Worm (Caenorhabditis elegans) whole organism, L4 larva: ENCODE measurements around the gene ptr-15.

Experiments
- D1046.2 ChIP-seq: fragments of 200-800 bp; sonication (Bioruptor generic); IDR thresholded peaks from 2 replicates; pipeline ENCODE4 v1.3.6; 2022; ENCODE audit warnings: missing genetic modification characterization, missing compliant biosample characterization
- F10B5.3 ChIP-seq: sonication (generic microtip); optimal IDR thresholded peaks from 2 replicates; lab custom pipeline; 2016; ENCODE audit warnings: mild to moderate bottlenecking, missing genetic modification characterization, missing compliant biosample characterization
- F44E2.7 ChIP-seq: fragments of 200-800 bp; sonication (Bioruptor generic); IDR thresholded peaks from 2 replicates; pipeline ENCODE4 v2.1.2; 2022; ENCODE audit warnings: missing genetic modification characterization, missing compliant biosample characterization
- T20F7.1 ChIP-seq: fragments of 200-800 bp; sonication (Bioruptor generic); optimal IDR thresholded peaks from 2 replicates; lab custom pipeline; 2018; ENCODE audit warnings: mild to moderate bottlenecking, missing genetic modification characterization, missing compliant biosample characterization
- T26A8.4 ChIP-seq: fragments of 200-800 bp; sonication (Bioruptor generic); IDR thresholded peaks from 2 replicates; pipeline ENCODE4 v1.3.6; 2022; ENCODE audit warnings: missing genetic modification characterization, missing compliant biosample characterization
- Y105C5A.15 ChIP-seq: fragments of 200-800 bp; sonication (Bioruptor generic); IDR thresholded peaks from 2 replicates; pipeline ENCODE4 v1.3.6; 2022; ENCODE audit warnings: missing genetic modification characterization, missing compliant biosample characterization
- aly-2 ChIP-seq: sonication (generic microtip); optimal IDR thresholded peaks from 2 replicates; lab custom pipeline; 2018; ENCODE audit warnings: missing biosample characterization, missing genetic modification characterization
- attf-4 ChIP-seq: sonication (generic microtip); optimal IDR thresholded peaks from 3 replicates; lab custom pipeline; 2017; ENCODE audit warnings: missing biosample characterization, missing genetic modification characterization
- ceh-20 ChIP-seq: fragments of 200-800 bp; sonication (Bioruptor generic); IDR thresholded peaks from 2 replicates; pipeline ENCODE4 v1.3.6; 2022; ENCODE audit warnings: missing genetic modification reagents, missing genetic modification characterization, missing compliant biosample characterization
- ceh-28 ChIP-seq: fragments of 150-350 bp; optimal IDR thresholded peaks from 2 replicates; lab custom pipeline; 2014; ENCODE audit warnings: missing biosample characterization, missing genetic modification reagents, missing genetic modification characterization
- ceh-44 ChIP-seq: fragments of 200-800 bp; sonication (Bioruptor generic); IDR thresholded peaks from 2 replicates; pipeline ENCODE4 v1.3.6; 2022; ENCODE audit warnings: missing genetic modification reagents, missing genetic modification characterization, missing compliant biosample characterization
- ces-1 ChIP-seq: fragments of 150-350 bp; sonication (generic microtip); optimal IDR thresholded peaks from 4 replicates; lab custom pipeline; 2014; ENCODE audit warnings: missing biosample characterization, missing genetic modification reagents, missing genetic modification characterization
- cey-2 ChIP-seq: sonication (generic microtip); optimal IDR thresholded peaks from 3 replicates; lab custom pipeline; 2017; ENCODE audit warnings: missing genetic modification characterization, mild to moderate bottlenecking, missing compliant biosample characterization, antibody characterized with exemption, borderline replicate concordance; ENCODE audit not compliant: insufficient read depth
- daf-12 ChIP-seq: fragments of 150-350 bp; optimal IDR thresholded peaks from 2 replicates; lab custom pipeline; 2014; ENCODE audit warnings: missing biosample characterization, missing genetic modification reagents, missing genetic modification characterization
- daf-16 ChIP-seq, 3 experiments: sonication (generic microtip); optimal IDR thresholded peaks; 2 replicates each; lab custom pipeline; 2016 to 2017; ENCODE audit warnings: missing genetic modification characterization in 3 of 3, missing genetic modification reagents in 3 of 3, mild to moderate bottlenecking in 2 of 3, missing compliant biosample characterization in 2 of 3, missing biosample characterization in 1 of 3, moderate library complexity in 1 of 3
- daf-8 ChIP-seq: fragments of 200-800 bp; sonication (Bioruptor generic); IDR thresholded peaks from 2 replicates; pipeline ENCODE4 v1.3.6; 2022; ENCODE audit warnings: missing genetic modification characterization, missing compliant biosample characterization
- dmd-6 ChIP-seq: fragments of 200-800 bp; sonication (Bioruptor generic); IDR thresholded peaks from 2 replicates; pipeline ENCODE4 v1.3.6; 2022; ENCODE audit warnings: missing genetic modification reagents, missing genetic modification characterization, missing compliant biosample characterization
- dpl-1 ChIP-seq: fragments of 150-350 bp; optimal IDR thresholded peaks from 2 replicates; lab custom pipeline; 2014; ENCODE audit warnings: missing biosample characterization, missing genetic modification reagents, missing genetic modification characterization
- dve-1 ChIP-seq: sonication (generic microtip); optimal IDR thresholded peaks from 2 replicates; lab custom pipeline; 2017; ENCODE audit warnings: antibody characterized with exemption, mild to moderate bottlenecking, missing genetic modification characterization, missing compliant biosample characterization; ENCODE audit not compliant: insufficient read depth
- lin-39 ChIP-seq: fragments of 150-350 bp; optimal IDR thresholded peaks from 2 replicates; lab custom pipeline; 2014; ENCODE audit warnings: missing biosample characterization, missing genetic modification reagents, missing genetic modification characterization
- lsy-2 ChIP-seq, 2 experiments: fragments of 150-350 bp in 1 of 2; sonication (generic microtip) in 1 of 2; optimal IDR thresholded peaks; 2 replicates each; lab custom pipeline; 2014 to 2017; ENCODE audit warnings: missing biosample characterization in 2 of 2, missing genetic modification characterization in 2 of 2
- madf-5 ChIP-seq, 2 experiments: fragments of 200-800 bp; sonication (Bioruptor generic); IDR thresholded peaks; 2 replicates each; pipeline ENCODE4 v1.3.6; 2022; ENCODE audit warnings: missing compliant biosample characterization in 2 of 2, missing genetic modification characterization in 2 of 2
- mdl-1 ChIP-seq, 2 experiments: fragments of 150-350 bp in 1 of 2; sonication (generic microtip) in 1 of 2; optimal IDR thresholded peaks; 2 replicates each; lab custom pipeline; 2014 to 2017; ENCODE audit warnings: missing biosample characterization in 2 of 2, missing genetic modification characterization in 2 of 2
- mes-2 ChIP-seq: sonication (generic microtip); optimal IDR thresholded peaks from 2 replicates; lab custom pipeline; 2016; ENCODE audit warnings: missing genotype, mild to moderate bottlenecking, missing genetic modification characterization, missing compliant biosample characterization; ENCODE audit not compliant: poor library complexity, severe bottlenecking
- mxl-3 ChIP-seq: fragments of 200-800 bp; sonication (Bioruptor generic); optimal IDR thresholded peaks from 2 replicates; lab custom pipeline; 2018; ENCODE audit warnings: mild to moderate bottlenecking, missing genetic modification characterization, missing compliant biosample characterization
- nhr-10 ChIP-seq: fragments of 150-350 bp; optimal IDR thresholded peaks from 2 replicates; lab custom pipeline; 2014; ENCODE audit warnings: missing biosample characterization, missing genetic modification characterization
- nhr-102 ChIP-seq: sonication (generic microtip); optimal IDR thresholded peaks from 2 replicates; lab custom pipeline; 2016; ENCODE audit warnings: mild to moderate bottlenecking, missing genetic modification characterization, moderate library complexity, missing compliant biosample characterization
- nhr-237 ChIP-seq: sonication (generic microtip); optimal IDR thresholded peaks from 2 replicates; lab custom pipeline; 2017; ENCODE audit warnings: missing biosample characterization, missing genetic modification characterization
- nhr-28 ChIP-seq: fragments of 150-350 bp; optimal IDR thresholded peaks from 2 replicates; lab custom pipeline; 2014; ENCODE audit warnings: missing biosample characterization, missing genetic modification characterization
- nhr-41 ChIP-seq: fragments of 200-800 bp; sonication (Bioruptor generic); IDR thresholded peaks from 2 replicates; pipeline ENCODE4 v1.3.6; 2022; ENCODE audit warnings: missing genetic modification reagents, missing genetic modification characterization, missing compliant biosample characterization
- nhr-48 ChIP-seq: sonication (generic microtip); optimal IDR thresholded peaks from 2 replicates; lab custom pipeline; 2016; ENCODE audit warnings: mild to moderate bottlenecking, missing genetic modification characterization, missing compliant biosample characterization
- nhr-76 ChIP-seq: fragments of 150-350 bp; optimal IDR thresholded peaks from 2 replicates; lab custom pipeline; 2014; ENCODE audit warnings: missing biosample characterization, missing genetic modification characterization
- pha-4 ChIP-seq, 2 experiments: fragments of 150-350 bp in 1 of 2; fragments of 200-800 bp in 1 of 2; sonication (Bioruptor generic) in 1 of 2; IDR thresholded peaks in 1 of 2; optimal IDR thresholded peaks in 1 of 2; 2 replicates each; pipeline versions ENCODE4 v1.3.6 to Lab custom; 2014 to 2022; ENCODE audit warnings: missing genetic modification characterization in 2 of 2, missing genetic modification reagents in 2 of 2, missing biosample characterization in 1 of 2, missing compliant biosample characterization in 1 of 2
- php-3 ChIP-seq: fragments of 200-800 bp; sonication (Bioruptor generic); IDR thresholded peaks from 2 replicates; pipeline ENCODE4 v1.3.6; 2022; ENCODE audit warnings: missing genetic modification reagents, missing genetic modification characterization, missing compliant biosample characterization
- pqm-1 ChIP-seq: sonication (generic microtip); optimal IDR thresholded peaks from 2 replicates; lab custom pipeline; 2017; ENCODE audit warnings: missing biosample characterization, missing genetic modification characterization
- rbr-2 ChIP-seq: sonication (generic microtip); optimal IDR thresholded peaks from 2 replicates; lab custom pipeline; 2016; ENCODE audit warnings: missing genotype, missing genetic modification characterization, missing compliant biosample characterization
- sdz-12 ChIP-seq: fragments of 200-800 bp; sonication (Bioruptor generic); optimal IDR thresholded peaks from 2 replicates; lab custom pipeline; 2018; ENCODE audit warnings: mild to moderate bottlenecking, missing genetic modification characterization, missing compliant biosample characterization
- set-16 ChIP-seq: fragments of 200-800 bp; sonication (Bioruptor generic); IDR thresholded peaks from 2 replicates; pipeline ENCODE4 v1.3.6; 2022; ENCODE audit warnings: missing genetic modification reagents, missing genetic modification characterization, missing compliant biosample characterization
- spr-1 ChIP-seq: sonication (generic microtip); optimal IDR thresholded peaks from 2 replicates; lab custom pipeline; 2016; ENCODE audit warnings: mild to moderate bottlenecking, missing genetic modification characterization, missing compliant biosample characterization
- tag-97 ChIP-seq: fragments of 200-800 bp; sonication (Bioruptor generic); IDR thresholded peaks from 2 replicates; pipeline ENCODE4 v1.3.6; 2022; ENCODE audit warnings: missing genetic modification characterization, missing compliant biosample characterization
- vab-7 ChIP-seq: fragments of 200-800 bp; sonication (Bioruptor generic); IDR thresholded peaks from 2 replicates; pipeline ENCODE4 v1.3.6; 2022; ENCODE audit warnings: missing genetic modification reagents, missing genetic modification characterization, missing compliant biosample characterization
- zag-1 ChIP-seq: fragments of 150-350 bp; optimal IDR thresholded peaks from 2 replicates; lab custom pipeline; 2014; ENCODE audit warnings: missing biosample characterization, missing genetic modification characterization
- zfp-3 ChIP-seq: fragments of 200-800 bp; sonication (Bioruptor generic); conservative IDR thresholded peaks from 2 replicates; pipeline ENCODE4 v1.3.6; 2022; ENCODE audit warnings: missing genetic modification reagents, missing genetic modification characterization, missing compliant biosample characterization
- zip-11 ChIP-seq: fragments of 200-800 bp; sonication (Bioruptor generic); IDR thresholded peaks from 2 replicates; pipeline ENCODE4 v1.3.6; 2022; ENCODE audit warnings: missing genetic modification characterization, missing compliant biosample characterization
- ztf-11 ChIP-seq: fragments of 150-350 bp; optimal IDR thresholded peaks from 2 replicates; lab custom pipeline; 2014; ENCODE audit warnings: missing biosample characterization, missing genetic modification characterization

The ptr-15 gene

DNA sequence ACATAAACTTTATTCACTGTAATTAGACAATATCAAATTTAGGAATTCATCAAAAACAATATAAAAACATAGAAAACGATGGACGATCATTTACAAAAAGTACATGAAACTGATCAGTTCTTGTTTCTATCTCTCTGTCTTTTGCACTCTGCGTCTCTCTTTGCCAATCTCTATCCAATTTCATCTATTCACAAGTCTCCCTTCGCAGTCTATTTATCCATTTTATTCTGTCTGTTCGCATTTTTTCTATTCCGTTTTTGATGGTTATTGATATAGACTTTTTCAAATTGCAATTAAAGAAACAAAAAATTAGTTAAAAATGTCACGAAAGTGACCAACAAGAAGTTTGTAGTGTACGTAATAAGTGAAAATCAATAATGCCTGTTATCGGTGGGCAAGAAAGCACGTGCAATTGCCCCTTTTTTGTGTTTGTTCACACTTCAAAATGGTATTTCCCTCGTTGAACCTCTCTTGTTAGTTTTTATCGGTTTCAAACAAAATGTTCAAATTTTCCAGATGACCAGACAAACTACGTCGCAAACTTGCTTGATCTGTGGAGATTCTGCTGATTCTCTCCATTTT, 28.6 kb upstream of the ptr-15 start, which contains the start of gene nhr-42 (continued):
- no peak for TF ChIP-seq tag-97 (GFP tag; lab: Robert Waterston, UW)
- TF ChIP-seq mdl-1 (tag; optimal IDR thresholded peaks at IDR 0.05; lab: Kevin White, UChicago) = peak in 1 of 2 experiments; percentile 83
- TF ChIP-seq D1046.2 (GFP tag; lab: Robert Waterston, UW) = no peak
- TF ChIP-seq nhr-10 (tag; lab: Kevin White, UChicago) = no peak
- TF ChIP-seq ceh-44 (GFP tag; lab: Robert Waterston, UW) = no peak
- peak; percentile 38 for TF ChIP-seq mxl-3
- TF ChIP-seq lsy-2 (tag; optimal IDR thresholded peaks at IDR 0.05; lab: Kevin White, UChicago) = peak in 1 of 2 experiments; percentile 20
- no peak for TF ChIP-seq nhr-102 (tag; lab: Kevin White, UChicago)
- no peak for TF ChIP-seq aly-2 (tag; lab: Kevin White, UChicago)
- no peak for TF ChIP-seq rbr-2 (tag; lab: Kevin White, UChicago)
- peak; percentile 54 for TF ChIP-seq dmd-6 (GFP tag; lab: Robert Waterston, UW)
- no peak for TF ChIP-seq zag-1 (tag; lab: Kevin White, UChicago)
- TF ChIP-seq ztf-11 (tag; lab: Kevin White, UChicago) = no peak
- TF ChIP-seq daf-8 (GFP tag; lab: Robert Waterston, UW) = no peak
- no peak for TF ChIP-seq attf-4 (tag; lab: Kevin White, UChicago)
- peak; percentile 19 for TF ChIP-seq dve-1 (tag; lab: Kevin White, UChicago)
- TF ChIP-seq ces-1 (GFP tag; lab: Kevin White, UChicago) = no peak
- TF ChIP-seq F10B5.3 (tag; lab: Kevin White, UChicago) = no peak
- no peak for TF ChIP-seq nhr-48 (tag; lab: Kevin White, UChicago)

DNA sequence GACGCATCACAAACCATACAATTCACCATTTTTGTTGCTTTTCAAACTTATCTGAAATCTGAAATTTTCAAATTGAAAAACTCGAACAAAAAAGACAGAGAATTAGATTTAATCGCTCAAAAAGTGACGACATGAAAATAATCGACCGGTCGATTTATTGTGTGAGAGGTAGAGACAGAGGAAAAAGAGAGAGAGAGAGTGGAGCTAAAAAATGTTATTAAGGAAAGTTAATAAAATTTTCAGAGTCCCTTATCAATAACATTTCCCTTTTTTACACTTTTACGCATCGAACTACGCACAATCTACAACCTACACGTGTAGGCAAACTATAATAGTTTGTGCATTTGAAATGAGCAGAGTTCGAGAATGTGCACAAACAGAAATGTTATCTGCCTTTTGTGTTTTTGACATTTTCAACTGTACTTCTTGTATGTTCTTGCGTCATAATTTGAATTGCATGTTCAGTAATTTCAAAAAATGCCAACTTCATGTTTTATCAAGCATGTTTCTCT, 27.3 kb upstream of the ptr-15 start, which contains the start of gene nhr-107:
nhr-107 (minus strand) TSS at position 51 of the 512 bp plus-strand sequence.
- TF ChIP-seq zfp-3 (GFP tag; lab: Robert Waterston, UW) = no peak
- TF ChIP-seq dve-1 (tag; lab: Kevin White, UChicago) = peak; percentile 24
- no peak for TF ChIP-seq daf-16 (GFP tag; optimal IDR thresholded peaks at IDR 0.05; lab: Kevin White, UChicago)
- peak; percentile 78 for TF ChIP-seq daf-16 (tag; optimal IDR thresholded peaks at IDR 0.05; lab: Kevin White, UChicago)
- no peak for TF ChIP-seq Y105C5A.15
- no peak for TF ChIP-seq ceh-28 (tag; lab: Kevin White, UChicago)
- peak in 1 of 2 experiments; percentile 19 for TF ChIP-seq lsy-2 (tag; optimal IDR thresholded peaks at IDR 0.05; lab: Kevin White, UChicago)
- TF ChIP-seq nhr-237 (tag; lab: Kevin White, UChicago) = no peak
- TF ChIP-seq php-3 (GFP tag; lab: Robert Waterston, UW) = peak; percentile 18; the same call in 1 of the 2 replicates
- TF ChIP-seq dmd-6 (GFP tag; lab: Robert Waterston, UW) = peak; percentile 13
- TF ChIP-seq spr-1 (tag; lab: Kevin White, UChicago) = no peak
- TF ChIP-seq nhr-28 (tag; lab: Kevin White, UChicago) = peak; percentile 96
- TF ChIP-seq F44E2.7 = no peak
- TF ChIP-seq sdz-12 = no peak
- TF ChIP-seq nhr-48 (tag; lab: Kevin White, UChicago) = no peak
- no peak for TF ChIP-seq nhr-76 (tag; lab: Kevin White, UChicago)
- TF ChIP-seq T26A8.4 (GFP tag; lab: Robert Waterston, UW) = no peak
- TF ChIP-seq vab-7 = no peak
- TF ChIP-seq lin-39 (tag; lab: Kevin White, UChicago) = no peak
- no peak for TF ChIP-seq nhr-41 (GFP tag; lab: Robert Waterston, UW)

DNA sequence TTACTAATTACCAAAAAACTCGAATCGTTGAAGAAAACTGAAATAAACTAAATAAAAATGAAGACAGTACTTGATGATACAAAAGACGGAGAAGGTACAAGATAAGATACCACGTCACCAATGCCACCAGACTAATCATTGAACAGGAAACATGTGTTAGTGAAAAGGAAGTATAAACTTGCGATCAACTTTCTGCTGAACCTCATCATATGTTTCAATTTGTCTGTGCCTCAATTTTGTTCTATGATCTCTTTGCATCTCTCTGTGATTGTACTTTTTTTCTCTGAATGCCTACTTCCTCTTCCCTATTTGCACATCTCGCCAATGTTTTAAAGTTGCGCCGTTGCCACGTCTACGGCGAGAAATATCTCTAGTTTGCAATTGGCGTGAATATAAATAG, 24.2 kb upstream of the ptr-15 start:
- TF ChIP-seq mxl-3 = peak; percentile 4
- TF ChIP-seq zip-11 (GFP tag; lab: Robert Waterston, UW) = no peak
- TF ChIP-seq nhr-10 (tag; lab: Kevin White, UChicago) = peak; percentile 80
- TF ChIP-seq pha-4 (GFP tag; IDR thresholded peaks at IDR 0.05; lab: Robert Waterston, UW) = no peak
- TF ChIP-seq pha-4 (tag; optimal IDR thresholded peaks at IDR 0.05; lab: Kevin White, UChicago) = no peak
- peak; percentile 84 for TF ChIP-seq nhr-28 (tag; lab: Kevin White, UChicago)
- no peak for TF ChIP-seq daf-12
- no peak for TF ChIP-seq set-16 (GFP tag; lab: Robert Waterston, UW)
- TF ChIP-seq mes-2 (tag; lab: Kevin White, UChicago) = peak; percentile 18
- TF ChIP-seq pqm-1 (tag; lab: Kevin White, UChicago) = peak; percentile 5
- TF ChIP-seq cey-2 (tag; lab: Kevin White, UChicago) = peak; percentile 79
- no peak for TF ChIP-seq ceh-20 (GFP tag; lab: Robert Waterston, UW)
- no peak for TF ChIP-seq F44E2.7
- TF ChIP-seq dpl-1 (GFP tag; lab: Kevin White, UChicago) = peak; percentile 17
- TF ChIP-seq tag-97 (GFP tag; lab: Robert Waterston, UW) = no peak
- no peak for TF ChIP-seq madf-5 (GFP tag; IDR thresholded peaks at IDR 0.05; lab: Robert Waterston, UW)
- peak; percentile 1 for TF ChIP-seq T20F7.1
- peak; percentile 93 for TF ChIP-seq dmd-6 (GFP tag; lab: Robert Waterston, UW)
